Worm (Caenorhabditis elegans) whole organism, late embryonic: ENCODE measurements around the gene arl-6.

ENCODE experiments used
- F13H6.1 ChIP-seq: sonication (generic microtip); optimal IDR thresholded peaks from 2 replicates; lab custom pipeline; 2016; ENCODE audit warnings: missing genetic modification characterization, missing compliant biosample characterization
- ama-1 ChIP-seq: fragments of 150-350 bp; optimal IDR thresholded peaks from 2 replicates; lab custom pipeline; 2014
- dmd-4 ChIP-seq: sonication (generic microtip); optimal IDR thresholded peaks from 2 replicates; lab custom pipeline; 2016; ENCODE audit warnings: borderline replicate concordance, missing genetic modification characterization, missing compliant biosample characterization
- ets-4 ChIP-seq: sonication (generic microtip); optimal IDR thresholded peaks from 2 replicates; lab custom pipeline; 2016; ENCODE audit warnings: missing genetic modification characterization, missing compliant biosample characterization
- fkh-6 ChIP-seq: sonication (generic microtip); optimal IDR thresholded peaks from 2 replicates; lab custom pipeline; 2016; ENCODE audit warnings: missing genetic modification characterization, missing compliant biosample characterization
- hlh-6 ChIP-seq: sonication (generic microtip); optimal IDR thresholded peaks from 2 replicates; lab custom pipeline; 2016; ENCODE audit warnings: missing genotype, missing genetic modification characterization, missing compliant biosample characterization

DNA sequence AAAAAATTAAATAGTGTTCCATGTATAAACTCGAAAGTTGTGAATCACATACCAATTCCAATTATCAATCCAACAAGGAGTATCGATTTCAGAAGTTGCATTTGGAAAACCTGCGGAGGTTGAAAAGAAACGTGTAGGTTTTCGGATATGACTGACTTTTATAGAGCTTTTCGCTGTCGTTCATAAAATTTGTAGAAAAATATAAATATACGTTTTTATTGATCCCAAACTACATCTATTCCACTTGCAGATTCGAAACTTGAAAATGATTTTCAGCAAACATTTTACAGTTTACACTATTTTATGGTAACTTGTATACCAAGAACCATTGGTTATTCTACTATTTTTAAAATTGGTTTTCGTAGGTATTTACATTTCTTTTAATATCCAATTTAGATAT is 27.5 kb upstream of the arl-6 start, which contains the start of gene clec-156:
- TF ChIP-seq fkh-6 (no peak), hlh-6 (tag; lab: Kevin White, UChicago) (no peak), F13H6.1 (tag; lab: Kevin White, UChicago) (no peak), ama-1 (lab: Kevin White, UChicago) (no peak), dmd-4 (no peak), ets-4 (no peak)
